Worm (Caenorhabditis elegans) whole organism, L3 larva: ENCODE results near the gene R09E10.2.

Source experiments
- R02D3.7 ChIP-seq: fragments of 150-350 bp; optimal IDR thresholded peaks from 2 replicates; lab custom pipeline; 2014; ENCODE audit warnings: missing biosample characterization, missing genetic modification characterization
- ZK546.5 ChIP-seq: sonication (generic microtip); optimal IDR thresholded peaks from 2 replicates; lab custom pipeline; 2017; ENCODE audit warnings: missing biosample characterization, missing genetic modification characterization
- aly-2 ChIP-seq: fragments of 150-350 bp; optimal IDR thresholded peaks from 2 replicates; lab custom pipeline; 2014; ENCODE audit warnings: missing biosample characterization, missing genetic modification characterization
- ama-1 ChIP-seq: fragments of 150-350 bp; optimal IDR thresholded peaks from 2 replicates; lab custom pipeline; 2018
- ceh-16 ChIP-seq: sonication (generic microtip); optimal IDR thresholded peaks from 2 replicates; lab custom pipeline; 2017; ENCODE audit warnings: missing biosample characterization, missing genetic modification characterization
- ceh-28 ChIP-seq: fragments of 150-350 bp; optimal IDR thresholded peaks from 2 replicates; lab custom pipeline; 2014; ENCODE audit warnings: missing biosample characterization, missing genetic modification reagents, missing genetic modification characterization
- ceh-82 ChIP-seq: fragments of 150-350 bp; optimal IDR thresholded peaks from 2 replicates; lab custom pipeline; 2014; ENCODE audit warnings: missing biosample characterization, missing genetic modification characterization
- ceh-9 ChIP-seq: sonication (generic microtip); optimal IDR thresholded peaks from 2 replicates; lab custom pipeline; 2018; ENCODE audit warnings: missing biosample characterization, missing genetic modification characterization
- daf-12 ChIP-seq: fragments of 150-350 bp; optimal IDR thresholded peaks from 2 replicates; lab custom pipeline; 2014; ENCODE audit warnings: missing biosample characterization, missing genetic modification reagents, missing genetic modification characterization
- egl-27 ChIP-seq: sonication (generic microtip); optimal IDR thresholded peaks from 4 replicates; lab custom pipeline; 2017; ENCODE audit warnings: missing biosample characterization, missing genetic modification reagents, missing genetic modification characterization
- egl-5 ChIP-seq: fragments of 150-350 bp; optimal IDR thresholded peaks from 2 replicates; lab custom pipeline; 2017; ENCODE audit warnings: missing biosample characterization, missing genetic modification reagents, missing genetic modification characterization, inconsistent platforms
- elt-1 ChIP-seq: fragments of 150-350 bp; optimal IDR thresholded peaks from 2 replicates; lab custom pipeline; 2014; ENCODE audit warnings: missing biosample characterization, missing genetic modification characterization
- elt-2 ChIP-seq: sonication (generic microtip); optimal IDR thresholded peaks from 2 replicates; lab custom pipeline; 2016; ENCODE audit warnings: missing genetic modification reagents, mild to moderate bottlenecking, missing genetic modification characterization, missing compliant biosample characterization
- elt-3 ChIP-seq, 3 experiments: fragments of 150-350 bp in 1 of 3; sonication (generic microtip) in 2 of 3; optimal IDR thresholded peaks; 2 replicates in 2 of 3; 4 replicates in 1 of 3; lab custom pipeline; 2014 to 2017; ENCODE audit warnings: missing biosample characterization in 3 of 3, missing genetic modification characterization in 3 of 3
- eor-1 ChIP-seq, 2 experiments: fragments of 150-350 bp; optimal IDR thresholded peaks; 2 replicates each; lab custom pipeline; 2014 to 2018; ENCODE audit warnings: missing biosample characterization in 2 of 2, missing genetic modification characterization in 2 of 2
- fkh-10 ChIP-seq: sonication (generic microtip); optimal IDR thresholded peaks from 2 replicates; lab custom pipeline; 2017; ENCODE audit warnings: missing biosample characterization, missing genetic modification reagents, missing genetic modification characterization
- fkh-2 ChIP-seq: fragments of 150-350 bp; optimal IDR thresholded peaks from 2 replicates; lab custom pipeline; 2014; ENCODE audit warnings: missing biosample characterization, missing genetic modification reagents, missing genetic modification characterization
- fos-1 ChIP-seq: fragments of 150-350 bp; optimal IDR thresholded peaks from 2 replicates; lab custom pipeline; 2014; ENCODE audit warnings: missing biosample characterization, missing genetic modification characterization
- hmg-11 ChIP-seq: sonication (generic microtip); optimal IDR thresholded peaks from 2 replicates; lab custom pipeline; 2016; ENCODE audit warnings: missing genetic modification characterization, missing compliant biosample characterization
- jun-1 ChIP-seq: fragments of 150-350 bp; optimal IDR thresholded peaks from 2 replicates; lab custom pipeline; 2014; ENCODE audit warnings: missing biosample characterization, missing genetic modification reagents, missing genetic modification characterization
- lin-15B ChIP-seq: fragments of 150-350 bp; optimal IDR thresholded peaks from 2 replicates; lab custom pipeline; 2014; ENCODE audit warnings: missing biosample characterization, missing genetic modification characterization
- lin-39 ChIP-seq: fragments of 150-350 bp; optimal IDR thresholded peaks from 2 replicates; lab custom pipeline; 2018; ENCODE audit warnings: missing biosample characterization, missing genetic modification reagents, missing genetic modification characterization
- lsy-12 ChIP-seq: sonication (generic microtip); optimal IDR thresholded peaks from 2 replicates; lab custom pipeline; 2016; ENCODE audit warnings: mild to moderate bottlenecking, missing genetic modification characterization, missing compliant biosample characterization
- mdl-1 ChIP-seq: fragments of 150-350 bp; optimal IDR thresholded peaks from 2 replicates; lab custom pipeline; 2014; ENCODE audit warnings: missing biosample characterization, missing genetic modification characterization
- mml-1 ChIP-seq: fragments of 150-350 bp; sonication (generic microtip); optimal IDR thresholded peaks from 3 replicates; lab custom pipeline; 2014; ENCODE audit warnings: missing biosample characterization, missing genetic modification characterization
- nfya-1 ChIP-seq: sonication (generic microtip); optimal IDR thresholded peaks from 2 replicates; lab custom pipeline; 2017; ENCODE audit warnings: missing genetic modification characterization, mild to moderate bottlenecking, missing compliant biosample characterization, antibody characterized with exemption, moderate library complexity; ENCODE audit not compliant: insufficient read depth
- nhr-11 ChIP-seq: fragments of 150-350 bp; optimal IDR thresholded peaks from 2 replicates; lab custom pipeline; 2014; ENCODE audit warnings: missing biosample characterization, missing genetic modification characterization
- nhr-12 ChIP-seq: fragments of 150-350 bp; optimal IDR thresholded peaks from 2 replicates; lab custom pipeline; 2014; ENCODE audit warnings: missing biosample characterization, missing genetic modification characterization
- nhr-23 ChIP-seq: fragments of 150-350 bp; optimal IDR thresholded peaks from 2 replicates; lab custom pipeline; 2014; ENCODE audit warnings: missing biosample characterization, missing genetic modification reagents, missing genetic modification characterization
- nhr-237 ChIP-seq: fragments of 150-350 bp; optimal IDR thresholded peaks from 2 replicates; lab custom pipeline; 2014; ENCODE audit warnings: missing biosample characterization, missing genetic modification characterization
- nhr-25 ChIP-seq: sonication (generic microtip); optimal IDR thresholded peaks from 2 replicates; lab custom pipeline; 2017; ENCODE audit warnings: missing biosample characterization, missing genetic modification characterization
- nhr-28 ChIP-seq: fragments of 150-350 bp; optimal IDR thresholded peaks from 2 replicates; lab custom pipeline; 2014; ENCODE audit warnings: missing biosample characterization, missing genetic modification characterization
- nhr-43 ChIP-seq: sonication (generic microtip); optimal IDR thresholded peaks from 2 replicates; lab custom pipeline; 2016; ENCODE audit warnings: mild to moderate bottlenecking, missing genetic modification characterization, missing compliant biosample characterization; ENCODE audit not compliant: poor library complexity, severe bottlenecking
- nhr-67 ChIP-seq: fragments of 150-350 bp; optimal IDR thresholded peaks from 2 replicates; lab custom pipeline; 2014; ENCODE audit warnings: missing biosample characterization, missing genetic modification characterization
- nhr-76 ChIP-seq: fragments of 150-350 bp; sonication (generic microtip); optimal IDR thresholded peaks from 5 replicates; lab custom pipeline; 2014; ENCODE audit warnings: missing biosample characterization, missing genetic modification characterization
- nhr-77 ChIP-seq: fragments of 150-350 bp; optimal IDR thresholded peaks from 2 replicates; lab custom pipeline; 2014; ENCODE audit warnings: missing biosample characterization, missing genetic modification characterization
- pha-4 ChIP-seq: fragments of 150-350 bp; optimal IDR thresholded peaks from 2 replicates; lab custom pipeline; 2014; ENCODE audit warnings: missing biosample characterization, missing genetic modification reagents, missing genetic modification characterization
- pqm-1 ChIP-seq: fragments of 150-350 bp; optimal IDR thresholded peaks from 2 replicates; lab custom pipeline; 2017; ENCODE audit warnings: missing biosample characterization, missing genetic modification characterization, inconsistent platforms
- sea-2 ChIP-seq: fragments of 150-350 bp; sonication (generic microtip); optimal IDR thresholded peaks from 4 replicates; lab custom pipeline; 2014; ENCODE audit warnings: missing biosample characterization, missing genetic modification reagents, missing genetic modification characterization
- skn-1 ChIP-seq: fragments of 150-350 bp; optimal IDR thresholded peaks from 2 replicates; lab custom pipeline; 2014; ENCODE audit warnings: missing biosample characterization, missing genetic modification characterization
- snpc-4 ChIP-seq: fragments of 150-350 bp; optimal IDR thresholded peaks from 2 replicates; lab custom pipeline; 2014; ENCODE audit warnings: missing biosample characterization, missing genetic modification characterization
- tbx-2 ChIP-seq: sonication (generic microtip); optimal IDR thresholded peaks from 2 replicates; lab custom pipeline; 2016; ENCODE audit warnings: mild to moderate bottlenecking, missing genetic modification characterization, missing compliant biosample characterization
- unc-39 ChIP-seq: sonication (generic microtip); optimal IDR thresholded peaks from 4 replicates; lab custom pipeline; 2017; ENCODE audit warnings: missing biosample characterization, missing genetic modification characterization
- unc-62 ChIP-seq: fragments of 150-350 bp; sonication (generic microtip); optimal IDR thresholded peaks from 4 replicates; lab custom pipeline; 2014; ENCODE audit warnings: missing biosample characterization, missing genetic modification reagents, missing genetic modification characterization
- zag-1 ChIP-seq: fragments of 150-350 bp; optimal IDR thresholded peaks from 2 replicates; lab custom pipeline; 2014; ENCODE audit warnings: missing biosample characterization, missing genetic modification characterization
- ztf-11 ChIP-seq: fragments of 150-350 bp; optimal IDR thresholded peaks from 2 replicates; lab custom pipeline; 2014; ENCODE audit warnings: missing biosample characterization, missing genetic modification characterization
- ztf-4 ChIP-seq: fragments of 150-350 bp; optimal IDR thresholded peaks from 2 replicates; lab custom pipeline; 2014; ENCODE audit warnings: missing biosample characterization, missing genetic modification characterization

The R09E10.2 gene

ce11 chrIV:10318199-10318598 is at the start of gene R09E10.2:
Gene R09E10.2 (minus strand): TSS chrIV:10318299.
- TF ChIP-seq ztf-11 (no peak), ceh-82 (tag; lab: Kevin White, UChicago) (no peak), elt-2 (tag; lab: Kevin White, UChicago) (no peak), mml-1 (tag; lab: Kevin White, UChicago) (no peak), nhr-25 (tag; lab: Kevin White, UChicago) (no peak), nhr-77 (tag; lab: Kevin White, UChicago) (no peak), fkh-2 (tag; lab: Kevin White, UChicago) (no peak), egl-5 (tag; lab: Kevin White, UChicago) (no peak), nhr-28 (no peak), R02D3.7 (no peak)

ce11 chrIV:10367740-10368246 is 49.7 kb upstream of the R09E10.2 start, which contains the start of gene pges-2:
Gene pges-2 (minus strand): TSS chrIV:10367790.
- TF ChIP-seq tbx-2 (no peak), mdl-1 (tag; lab: Kevin White, UChicago) (no peak), lin-15B (tag; lab: Kevin White, UChicago) (peak; percentile 40), zag-1 (tag; lab: Kevin White, UChicago) (no peak), nhr-28 (no peak), nhr-67 (tag; lab: Kevin White, UChicago) (no peak), ceh-28 (tag; lab: Kevin White, UChicago) (no peak), elt-3 (tag; optimal IDR thresholded peaks at IDR 0.05; lab: Kevin White, UChicago) (no peak), ceh-9 (tag; lab: Kevin White, UChicago) (no peak), nfya-1 (tag; lab: Kevin White, UChicago) (peak; percentile 43), nhr-77 (tag; lab: Kevin White, UChicago) (no peak), fos-1 (no peak), nhr-25 (tag; lab: Kevin White, UChicago) (no peak), nhr-23 (tag; lab: Kevin White, UChicago) (no peak), mml-1 (tag; lab: Kevin White, UChicago) (no peak), elt-1 (tag; lab: Kevin White, UChicago) (no peak), nhr-237 (no peak), nhr-43 (tag; lab: Kevin White, UChicago) (no peak), nhr-76 (tag; lab: Kevin White, UChicago) (no peak), ceh-82 (tag; lab: Kevin White, UChicago) (no peak), hmg-11 (peak; percentile 42), lin-39 (tag; lab: Kevin White, UChicago) (no peak), fkh-2 (tag; lab: Kevin White, UChicago) (no peak), skn-1 (tag; lab: Kevin White, UChicago) (no peak), pqm-1 (peak; percentile 35), ceh-16 (tag; lab: Kevin White, UChicago) (no peak), elt-2 (tag; lab: Kevin White, UChicago) (no peak), lsy-12 (tag; lab: Kevin White, UChicago) (no peak), ama-1 (lab: Kevin White, UChicago) (no peak), sea-2 (GFP tag; lab: Kevin White, UChicago) (no peak), daf-12 (no peak), aly-2 (tag; lab: Kevin White, UChicago) (no peak), jun-1 (tag; lab: Kevin White, UChicago) (no peak), ZK546.5 (no peak), fkh-10 (no peak), R02D3.7 (no peak), egl-5 (tag; lab: Kevin White, UChicago) (no peak), unc-62 (GFP tag; lab: Kevin White, UChicago) (no peak), nhr-11 (tag; lab: Kevin White, UChicago) (no peak), nhr-12 (no peak), ztf-4 (tag; lab: Kevin White, UChicago) (no peak), egl-27 (tag; lab: Kevin White, UChicago) (no peak), ztf-11 (no peak), pha-4 (tag; lab: Kevin White, UChicago) (peak; percentile 36), unc-39 (tag; lab: Kevin White, UChicago) (no peak), eor-1 (tag; optimal IDR thresholded peaks at IDR 0.05; lab: Kevin White, UChicago) (no peak), snpc-4 (tag; lab: Kevin White, UChicago) (peak; percentile 3)
